Worm (Caenorhabditis elegans) whole organism, young adult: Measurements from ENCODE around the gene AC7.3.

Source experiments
- C06A6.2 ChIP-seq: fragments of 200-800 bp; sonication (Bioruptor generic); conservative IDR thresholded peaks from 2 replicates; pipeline ENCODE4 v1.3.6; 2022; ENCODE audit warnings: missing genetic modification characterization, missing compliant biosample characterization
- F39B2.1 ChIP-seq: fragments of 200-800 bp; sonication (Bioruptor generic); IDR thresholded peaks from 2 replicates; pipeline ENCODE4 v1.3.6; 2022; ENCODE audit warnings: missing genetic modification reagents, missing genetic modification characterization, missing compliant biosample characterization
- F49E8.2 ChIP-seq: sonication (generic microtip); optimal IDR thresholded peaks from 3 replicates; lab custom pipeline; 2017; ENCODE audit warnings: missing genetic modification characterization, mild to moderate bottlenecking, missing compliant biosample characterization, antibody characterized with exemption, moderate library complexity; ENCODE audit not compliant: insufficient read depth
- F52B5.7 ChIP-seq: sonication (generic microtip); optimal IDR thresholded peaks from 2 replicates; lab custom pipeline; 2016; ENCODE audit warnings: mild to moderate bottlenecking, missing genetic modification characterization, missing compliant biosample characterization
- Y56A3A.18 ChIP-seq: fragments of 200-800 bp; sonication (Bioruptor generic); IDR thresholded peaks from 2 replicates; pipeline ENCODE4 v1.3.6; 2022; ENCODE audit warnings: missing genetic modification reagents, missing genetic modification characterization, missing compliant biosample characterization
- Y79H2A.3 ChIP-seq: fragments of 200-800 bp; sonication (Bioruptor generic); conservative IDR thresholded peaks from 2 replicates; pipeline ENCODE4 v1.3.6; 2022; ENCODE audit warnings: missing genetic modification reagents, missing genetic modification characterization, missing compliant biosample characterization
- ZK185.1 ChIP-seq: sonication (generic microtip); optimal IDR thresholded peaks from 2 replicates; lab custom pipeline; 2016; ENCODE audit warnings: mild to moderate bottlenecking, missing genetic modification characterization, missing compliant biosample characterization; ENCODE audit not compliant: poor library complexity, severe bottlenecking
- aptf-3 ChIP-seq: fragments of 200-800 bp; sonication (Bioruptor generic); IDR thresholded peaks from 2 replicates; pipeline ENCODE4 v1.3.6; 2022; ENCODE audit warnings: missing genetic modification characterization, missing compliant biosample characterization
- cebp-1 ChIP-seq, 2 experiments: fragments of 200-800 bp in 1 of 2; sonication (Bioruptor generic) in 1 of 2; sonication (generic microtip) in 1 of 2; IDR thresholded peaks in 1 of 2; optimal IDR thresholded peaks in 1 of 2; 2 replicates each; pipeline versions ENCODE4 v1.3.6 to Lab custom; 2017 to 2022; ENCODE audit warnings: missing compliant biosample characterization in 2 of 2, missing genetic modification characterization in 2 of 2, mild to moderate bottlenecking in 1 of 2, missing genetic modification reagents in 1 of 2, moderate library complexity in 1 of 2
- ceh-100 ChIP-seq: fragments of 200-800 bp; sonication (Bioruptor generic); IDR thresholded peaks from 2 replicates; pipeline ENCODE4 v1.3.6; 2022; ENCODE audit warnings: missing genetic modification reagents, missing genetic modification characterization, missing compliant biosample characterization
- ceh-40 ChIP-seq: fragments of 200-800 bp; sonication (Bioruptor generic); IDR thresholded peaks from 2 replicates; pipeline ENCODE4 v1.3.6; 2022; ENCODE audit warnings: missing genetic modification characterization, missing compliant biosample characterization
- ceh-91 ChIP-seq: fragments of 200-800 bp; sonication (Bioruptor generic); IDR thresholded peaks from 2 replicates; pipeline ENCODE4 v1.3.6; 2022; ENCODE audit warnings: missing genetic modification reagents, missing genetic modification characterization, missing compliant biosample characterization
- chd-7 ChIP-seq: sonication (generic microtip); optimal IDR thresholded peaks from 2 replicates; lab custom pipeline; 2016; ENCODE audit warnings: mild to moderate bottlenecking, missing genetic modification characterization, moderate library complexity, missing compliant biosample characterization
- die-1 ChIP-seq: sonication (generic microtip); optimal IDR thresholded peaks from 2 replicates; lab custom pipeline; 2016; ENCODE audit warnings: missing genotype, mild to moderate bottlenecking, missing genetic modification characterization, missing compliant biosample characterization
- efl-1 ChIP-seq: fragments of 150-350 bp; optimal IDR thresholded peaks from 2 replicates; lab custom pipeline; 2014; ENCODE audit warnings: missing biosample characterization, missing genetic modification reagents, missing genetic modification characterization
- egl-18 ChIP-seq: fragments of 200-800 bp; sonication (Bioruptor generic); IDR thresholded peaks from 2 replicates; pipeline ENCODE4 v1.3.6; 2022; ENCODE audit warnings: missing genetic modification reagents, missing genetic modification characterization, missing compliant biosample characterization
- egl-44 ChIP-seq: fragments of 200-800 bp; sonication (Bioruptor generic); IDR thresholded peaks from 2 replicates; pipeline ENCODE4 v1.3.6; 2022; ENCODE audit warnings: missing genetic modification reagents, missing genetic modification characterization, missing compliant biosample characterization
- ekl-4 ChIP-seq: fragments of 200-800 bp; sonication (Bioruptor generic); IDR thresholded peaks from 2 replicates; pipeline ENCODE4 v1.3.6; 2022; ENCODE audit warnings: missing genetic modification reagents, missing genetic modification characterization, missing compliant biosample characterization
- ets-4 ChIP-seq: fragments of 200-800 bp; sonication (Bioruptor generic); optimal IDR thresholded peaks from 2 replicates; lab custom pipeline; 2018; ENCODE audit warnings: mild to moderate bottlenecking, missing genetic modification characterization, missing compliant biosample characterization
- fkh-3 ChIP-seq: sonication (generic microtip); optimal IDR thresholded peaks from 2 replicates; lab custom pipeline; 2016; ENCODE audit warnings: mild to moderate bottlenecking, missing genetic modification characterization, missing compliant biosample characterization
- hrde-1 ChIP-seq: sonication (generic microtip); optimal IDR thresholded peaks from 2 replicates; lab custom pipeline; 2016; ENCODE audit warnings: missing genetic modification characterization, mild to moderate bottlenecking, missing compliant biosample characterization, moderate library complexity, missing genotype, missing genetic modification reagents, borderline replicate concordance
- lag-1 ChIP-seq: fragments of 200-800 bp; sonication (Bioruptor generic); IDR thresholded peaks from 2 replicates; pipeline ENCODE4 v1.3.6; 2022; ENCODE audit warnings: missing genetic modification reagents, missing genetic modification characterization, missing compliant biosample characterization
- lin-26 ChIP-seq: fragments of 200-800 bp; sonication (Bioruptor generic); IDR thresholded peaks from 2 replicates; pipeline ENCODE4 v1.3.6; 2022; ENCODE audit warnings: missing genetic modification reagents, missing genetic modification characterization, missing compliant biosample characterization
- lin-35 ChIP-seq, 3 experiments: fragments of 150-350 bp in 2 of 3; sonication (generic microtip) in 1 of 3; optimal IDR thresholded peaks; 2 replicates each; lab custom pipeline; 2014 to 2018; ENCODE audit warnings: missing biosample characterization in 3 of 3, missing genetic modification characterization in 3 of 3, missing genetic modification reagents in 3 of 3
- madf-3 ChIP-seq: fragments of 200-800 bp; sonication (Bioruptor generic); IDR thresholded peaks from 2 replicates; pipeline ENCODE4 v1.3.6; 2022; ENCODE audit warnings: missing genetic modification reagents, missing genetic modification characterization, missing compliant biosample characterization
- madf-8 ChIP-seq: fragments of 200-800 bp; sonication (Bioruptor generic); conservative IDR thresholded peaks from 2 replicates; pipeline ENCODE4 v1.3.6; 2022; ENCODE audit warnings: missing genetic modification reagents, missing genetic modification characterization, missing compliant biosample characterization
- mcd-1 ChIP-seq: fragments of 200-800 bp; sonication (Bioruptor generic); IDR thresholded peaks from 2 replicates; pipeline ENCODE4 v1.3.6; 2022; ENCODE audit warnings: missing genetic modification reagents, missing genetic modification characterization, missing compliant biosample characterization
- nfyb-1 ChIP-seq: fragments of 200-800 bp; sonication (Bioruptor generic); IDR thresholded peaks from 2 replicates; pipeline ENCODE4 v1.3.6; 2022; ENCODE audit warnings: missing genetic modification reagents, missing genetic modification characterization, missing compliant biosample characterization
- nhr-27 ChIP-seq: fragments of 200-800 bp; sonication (Bioruptor generic); optimal IDR thresholded peaks from 2 replicates; lab custom pipeline; 2018; ENCODE audit warnings: mild to moderate bottlenecking, missing genetic modification characterization, moderate library complexity, missing compliant biosample characterization
- nhr-90 ChIP-seq: sonication (generic microtip); optimal IDR thresholded peaks from 2 replicates; lab custom pipeline; 2016; ENCODE audit warnings: missing genotype, mild to moderate bottlenecking, missing genetic modification characterization, missing compliant biosample characterization
- repo-1 ChIP-seq: sonication (generic microtip); optimal IDR thresholded peaks from 2 replicates; lab custom pipeline; 2017; ENCODE audit warnings: mild to moderate bottlenecking, missing genetic modification characterization, missing compliant biosample characterization
- sdz-38 ChIP-seq: sonication (generic microtip); optimal IDR thresholded peaks from 2 replicates; lab custom pipeline; 2016; ENCODE audit warnings: missing genotype, missing genetic modification characterization, missing compliant biosample characterization
- snpc-1.1 ChIP-seq: sonication (generic microtip); optimal IDR thresholded peaks from 2 replicates; lab custom pipeline; 2017; ENCODE audit warnings: missing genetic modification characterization, mild to moderate bottlenecking, missing compliant biosample characterization, antibody characterized with exemption, moderate library complexity, missing genotype, missing genetic modification reagents; ENCODE audit not compliant: insufficient read depth
- snpc-3.4 ChIP-seq: sonication (generic microtip); optimal IDR thresholded peaks from 2 replicates; lab custom pipeline; 2017; ENCODE audit warnings: missing genetic modification characterization, mild to moderate bottlenecking, missing compliant biosample characterization, antibody characterized with exemption, moderate library complexity, missing genotype, missing genetic modification reagents
- snpc-4 ChIP-seq, 5 experiments: fragments of 150-350 bp in 1 of 5; sonication (generic microtip) in 4 of 5; optimal IDR thresholded peaks; 2 replicates each; lab custom pipeline; 2014 to 2018; ENCODE audit warnings: missing genetic modification characterization in 5 of 5, missing biosample characterization in 3 of 5, antibody characterized with exemption in 2 of 5, mild to moderate bottlenecking in 2 of 5, missing compliant biosample characterization in 2 of 5, missing genotype in 2 of 5, moderate library complexity in 2 of 5, missing genetic modification reagents in 1 of 5
- zfh-2 ChIP-seq: fragments of 200-800 bp; sonication (Bioruptor generic); conservative IDR thresholded peaks from 2 replicates; pipeline ENCODE4 v1.3.6; 2022; ENCODE audit warnings: missing genetic modification reagents, missing genetic modification characterization, missing compliant biosample characterization
- zim-3 ChIP-seq: sonication (generic microtip); optimal IDR thresholded peaks from 2 replicates; lab custom pipeline; 2017; ENCODE audit warnings: mild to moderate bottlenecking, missing genetic modification characterization, moderate library complexity, missing compliant biosample characterization
- ztf-18 ChIP-seq: sonication (generic microtip); optimal IDR thresholded peaks from 2 replicates; lab custom pipeline; 2016; ENCODE audit warnings: missing genotype, mild to moderate bottlenecking, missing genetic modification characterization, missing compliant biosample characterization
- ztf-22 ChIP-seq: fragments of 200-800 bp; sonication (Bioruptor generic); optimal IDR thresholded peaks from 2 replicates; lab custom pipeline; 2018; ENCODE audit warnings: mild to moderate bottlenecking, missing genetic modification characterization, moderate library complexity, missing compliant biosample characterization
- ztf-25 ChIP-seq: fragments of 200-800 bp; sonication (Bioruptor generic); IDR thresholded peaks from 2 replicates; pipeline ENCODE4 v1.3.6; 2022; ENCODE audit warnings: missing genetic modification reagents, missing genetic modification characterization, missing compliant biosample characterization
- ztf-26 ChIP-seq: sonication (generic microtip); optimal IDR thresholded peaks from 2 replicates; lab custom pipeline; 2017; ENCODE audit warnings: missing genetic modification characterization, missing compliant biosample characterization

The AC7.3 gene

DNA sequence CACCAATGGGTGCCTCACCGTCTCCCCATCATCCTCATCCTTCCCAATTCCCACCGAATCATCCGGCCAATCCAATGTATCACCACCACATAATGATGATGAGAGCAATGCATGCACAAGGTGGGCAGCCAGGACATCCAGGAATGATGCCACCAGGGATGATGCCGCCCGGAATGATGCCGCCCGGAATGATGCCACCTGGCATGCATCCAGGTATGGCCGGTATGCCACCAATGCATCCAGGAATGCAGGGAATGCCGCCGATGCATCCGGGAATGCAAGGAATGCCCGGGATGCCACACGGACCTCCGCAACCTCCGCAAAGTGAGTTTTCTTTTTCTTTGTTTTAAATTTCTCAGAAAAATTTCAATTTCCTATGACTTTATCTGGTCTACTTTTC, 25.9 kb upstream of the AC7.3 start:
- TF ChIP-seq zfh-2 (GFP tag; lab: Robert Waterston, UW) (peak; percentile 74), ceh-91 (GFP tag; lab: Robert Waterston, UW) (no peak), mcd-1 (GFP tag; lab: Robert Waterston, UW) (no peak)

- TF ChIP-seq ztf-26 (tag; lab: Kevin White, UChicago), result no peak
- TF ChIP-seq zim-3 (tag; lab: Kevin White, UChicago), result no peak
- no peak for TF ChIP-seq nhr-27 (tag; lab: Kevin White, UChicago)
- no peak for TF ChIP-seq egl-44 (GFP tag; lab: Robert Waterston, UW)
- peak; percentile 27 for TF ChIP-seq snpc-3.4 (tag; lab: Kevin White, UChicago)
- peak; percentile 29 for TF ChIP-seq snpc-1.1 (tag; lab: Kevin White, UChicago)
- TF ChIP-seq aptf-3 (GFP tag; lab: Robert Waterston, UW), result 0 out of 2 replicates have a peak, but pooled peaks have one; percentile 15
- TF ChIP-seq cebp-1 (GFP tag; IDR thresholded peaks at IDR 0.05; lab: Robert Waterston, UW), result no peak
- peak; percentile 3 for TF ChIP-seq cebp-1 (tag; optimal IDR thresholded peaks at IDR 0.05; lab: Kevin White, UChicago)
- TF ChIP-seq hrde-1, result peak; percentile 33
- peak; percentile 3 for TF ChIP-seq F52B5.7 (tag; lab: Kevin White, UChicago)
- peak; percentile 34; the same call in 1 of the 2 replicates for TF ChIP-seq ekl-4
- TF ChIP-seq ceh-40, result 0 out of 2 replicates have a peak, but pooled peaks have one; percentile 19
- peak; percentile 37; the same call in 1 of the 2 replicates for TF ChIP-seq C06A6.2 (GFP tag; lab: Robert Waterston, UW)
- no peak for TF ChIP-seq sdz-38 (tag; lab: Kevin White, UChicago)
- TF ChIP-seq ztf-22 (GFP tag; lab: Kevin White, UChicago), result no peak
- peak; percentile 72 for TF ChIP-seq ZK185.1 (tag; lab: Kevin White, UChicago)
- TF ChIP-seq nhr-90, result peak; percentile 29
- no peak for TF ChIP-seq ceh-100 (GFP tag; lab: Robert Waterston, UW)
- peak; percentile 51; the same call in 1 of the 2 replicates for TF ChIP-seq madf-3
- TF ChIP-seq repo-1 (tag; lab: Kevin White, UChicago), result peak; percentile 74
- TF ChIP-seq Y56A3A.18, result peak; percentile 16; the same call in 1 of the 2 replicates
- no peak for TF ChIP-seq snpc-4 (GFP tag; optimal IDR thresholded peaks at IDR 0.05; lab: Kevin White, UChicago)
- peak in 2 of 4 experiments; percentile 12 to 63 for TF ChIP-seq snpc-4 (tag; optimal IDR thresholded peaks at IDR 0.05; lab: Kevin White, UChicago)
These were observed 25.2 kb upstream of the AC7.3 start for ce11 chrIV:5086243-5086960.

DNA sequence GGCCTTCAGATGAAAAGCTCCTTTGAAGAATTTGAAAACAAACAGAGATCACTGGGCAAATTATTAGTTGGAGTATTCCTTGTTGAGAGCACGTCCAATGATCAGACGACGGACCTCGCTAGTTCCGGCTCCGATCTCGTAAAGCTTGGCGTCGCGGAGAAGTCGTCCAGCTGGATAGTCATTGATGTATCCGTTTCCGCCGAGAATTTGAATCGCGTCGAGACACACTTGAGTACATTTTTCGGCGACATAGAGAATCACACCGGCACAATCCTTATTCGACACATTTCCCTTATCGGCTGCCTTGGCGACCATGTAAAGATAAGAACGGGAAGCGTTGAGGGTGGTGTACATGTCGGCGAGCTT, 24.7 kb upstream of the AC7.3 start:
- no peak for TF ChIP-seq madf-8
- no peak for TF ChIP-seq lin-35 (GFP tag; optimal IDR thresholded peaks at IDR 0.05; lab: Kevin White, UChicago)
- no peak for TF ChIP-seq F39B2.1 (GFP tag; lab: Robert Waterston, UW)
- TF ChIP-seq ceh-100 (GFP tag; lab: Robert Waterston, UW), result 0 out of 2 replicates have a peak, but pooled peaks have one; percentile 12
- TF ChIP-seq ztf-25 (GFP tag; lab: Robert Waterston, UW), result no peak
- no peak for TF ChIP-seq Y79H2A.3 (GFP tag; lab: Robert Waterston, UW)
- TF ChIP-seq zfh-2 (GFP tag; lab: Robert Waterston, UW), result no peak
- TF ChIP-seq efl-1, result no peak
- peak; percentile 58 for TF ChIP-seq fkh-3 (tag; lab: Kevin White, UChicago)
- TF ChIP-seq die-1, result no peak
- TF ChIP-seq hrde-1, result no peak
- no peak for TF ChIP-seq chd-7
- 0 out of 2 replicates have a peak, but pooled peaks have one; percentile 7 for TF ChIP-seq ekl-4
- 0 out of 2 replicates have a peak, but pooled peaks have one; percentile 40 for TF ChIP-seq egl-18 (GFP tag; lab: Robert Waterston, UW)
- TF ChIP-seq lag-1 (GFP tag; lab: Robert Waterston, UW), result no peak
- TF ChIP-seq nfyb-1 (GFP tag; lab: Robert Waterston, UW), result 0 out of 2 replicates have a peak, but pooled peaks have one; percentile 30
- TF ChIP-seq ceh-40, result no peak
- TF ChIP-seq ets-4 (GFP tag; lab: Kevin White, UChicago), result peak; percentile 6
- TF ChIP-seq mcd-1 (GFP tag; lab: Robert Waterston, UW), result 0 out of 2 replicates have a peak, but pooled peaks have one; percentile 24
- no peak for TF ChIP-seq ztf-18 (tag; lab: Kevin White, UChicago)
- TF ChIP-seq F49E8.2 (tag; lab: Kevin White, UChicago), result no peak
- 0 out of 2 replicates have a peak, but pooled peaks have one; percentile 15 for TF ChIP-seq lin-26 (GFP tag; lab: Robert Waterston, UW)
